Fruit fly (Drosophila melanogaster) whole organism, embryonic: ENCODE results near the gene Hexim.

ENCODE experiments used
- Adf1 ChIP-seq: fragments of 200-800 bp; sonication (Bioruptor generic); IDR thresholded peaks from 2 replicates; pipeline ENCODE4 v1.3.6; 2022; ENCODE audit warnings: missing biosample characterization, missing genetic modification characterization
- B-H1 ChIP-seq: fragments of 200-800 bp; sonication (Bioruptor generic); IDR thresholded peaks from 3 replicates; pipeline ENCODE4 v1.3.6; 2022; ENCODE audit warnings: missing biosample characterization, missing genetic modification characterization
- CG10274 ChIP-seq: fragments of 200-800 bp; sonication (Bioruptor generic); optimal IDR thresholded peaks from 3 replicates; lab custom pipeline; 2017; ENCODE audit warnings: missing biosample characterization, mild to moderate bottlenecking, missing genetic modification characterization
- CG10543 ChIP-seq: fragments of 200-800 bp; sonication (Bioruptor generic); optimal IDR thresholded peaks from 3 replicates; lab custom pipeline; 2017; ENCODE audit warnings: missing biosample characterization, mild to moderate bottlenecking, missing genetic modification characterization, moderate library complexity
- CG13894 ChIP-seq: fragments of 200-800 bp; sonication (Bioruptor generic); optimal IDR thresholded peaks from 3 replicates; lab custom pipeline; 2018; ENCODE audit warnings: missing biosample characterization, mild to moderate bottlenecking, missing genetic modification characterization, moderate library complexity
- CG15011 ChIP-seq: fragments of 200-800 bp; sonication (Bioruptor generic); optimal IDR thresholded peaks from 3 replicates; lab custom pipeline; 2018; ENCODE audit warnings: missing biosample characterization, mild to moderate bottlenecking, missing genetic modification characterization
- CG15479 ChIP-seq: fragments of 200-800 bp; sonication (Bioruptor generic); optimal IDR thresholded peaks from 3 replicates; lab custom pipeline; 2019; ENCODE audit warnings: missing biosample characterization, mild to moderate bottlenecking, missing genetic modification characterization, moderate library complexity
- CG1647 ChIP-seq: fragments of 200-800 bp; sonication (Bioruptor generic); optimal IDR thresholded peaks from 3 replicates; lab custom pipeline; 2016; ENCODE audit warnings: missing biosample characterization, missing genetic modification characterization
- CG17186 ChIP-seq: fragments of 200-800 bp; sonication (Bioruptor generic); optimal IDR thresholded peaks from 3 replicates; lab custom pipeline; 2017; ENCODE audit warnings: missing biosample characterization, missing genetic modification reagents, missing genetic modification characterization
- CG2199 ChIP-seq: fragments of 200-800 bp; sonication (Bioruptor generic); IDR thresholded peaks from 3 replicates; pipeline ENCODE4 v1.3.6; 2022; ENCODE audit warnings: missing biosample characterization, missing genetic modification characterization
- CG2889 ChIP-seq: fragments of 200-800 bp; sonication (Bioruptor generic); IDR thresholded peaks from 3 replicates; pipeline ENCODE4 v1.3.6; 2022; ENCODE audit warnings: missing biosample characterization, missing genetic modification characterization
- CG32767 ChIP-seq: fragments of 200-800 bp; sonication (Bioruptor generic); IDR thresholded peaks from 2 replicates; pipeline ENCODE4 v1.3.6; 2022; ENCODE audit warnings: missing biosample characterization, missing genetic modification characterization
- CG34224 ChIP-seq: fragments of 200-800 bp; sonication (Bioruptor generic); IDR thresholded peaks from 3 replicates; pipeline ENCODE4 v1.3.6; 2022; ENCODE audit warnings: missing biosample characterization, missing genetic modification characterization; ENCODE audit not compliant: partially characterized antibody
- CG4282 ChIP-seq: fragments of 200-800 bp; sonication (Bioruptor generic); optimal IDR thresholded peaks from 2 replicates; lab custom pipeline; 2016; ENCODE audit warnings: missing biosample characterization, missing genetic modification characterization
- CG4404 ChIP-seq: fragments of 200-800 bp; sonication (Bioruptor generic); IDR thresholded peaks from 2 replicates; pipeline ENCODE4 v1.3.6; 2022; ENCODE audit warnings: missing biosample characterization, missing genetic modification characterization
- CG6813 ChIP-seq: fragments of 200-800 bp; sonication (Bioruptor generic); optimal IDR thresholded peaks from 2 replicates; lab custom pipeline; 2017; ENCODE audit warnings: missing biosample characterization, missing genetic modification characterization, mild to moderate bottlenecking, moderate library complexity, missing genetic modification reagents
- CG7745 ChIP-seq: fragments of 200-800 bp; sonication (Bioruptor generic); optimal IDR thresholded peaks from 2 replicates; lab custom pipeline; 2018; ENCODE audit warnings: missing biosample characterization, mild to moderate bottlenecking, missing genetic modification characterization, moderate library complexity
- CG8359 ChIP-seq: fragments of 200-800 bp; sonication (Bioruptor generic); optimal IDR thresholded peaks from 2 replicates; lab custom pipeline; 2017; ENCODE audit warnings: missing biosample characterization, mild to moderate bottlenecking, missing genetic modification characterization, borderline replicate concordance
- CG9876 ChIP-seq: fragments of 200-800 bp; sonication (Bioruptor generic); optimal IDR thresholded peaks from 2 replicates; lab custom pipeline; 2016; ENCODE audit warnings: missing biosample characterization, missing genetic modification characterization
- Deaf1 ChIP-seq: fragments of 200-800 bp; optimal IDR thresholded peaks from 3 replicates; lab custom pipeline; 2019; ENCODE audit warnings: missing biosample characterization, mild to moderate bottlenecking, missing genetic modification characterization, moderate library complexity
- Dp ChIP-seq: fragments of 200-800 bp; sonication (Bioruptor generic); optimal IDR thresholded peaks from 2 replicates; lab custom pipeline; 2018; ENCODE audit warnings: missing biosample characterization, mild to moderate bottlenecking, missing genetic modification characterization, moderate library complexity
- Fer1 ChIP-seq: fragments of 200-800 bp; sonication (Bioruptor generic); optimal IDR thresholded peaks from 2 replicates; lab custom pipeline; 2017; ENCODE audit warnings: missing biosample characterization, mild to moderate bottlenecking, missing genetic modification characterization
- HHEX ChIP-seq: fragments of 200-800 bp; sonication (Bioruptor generic); optimal IDR thresholded peaks from 3 replicates; lab custom pipeline; 2017; ENCODE audit warnings: missing biosample characterization, mild to moderate bottlenecking, missing genetic modification characterization, missing genetic modification reagents
- Med ChIP-seq: fragments of 200-800 bp; sonication (Bioruptor generic); peaks from one replicate; lab custom pipeline; 2016; ENCODE audit warnings: missing biosample characterization, missing genetic modification characterization, mild to moderate bottlenecking, inconsistent platforms, moderate library complexity
- NFAT ChIP-seq: fragments of 200-800 bp; sonication (Bioruptor generic); IDR thresholded peaks from 2 replicates; pipeline ENCODE4 v1.3.6; 2022; ENCODE audit warnings: missing biosample characterization, missing genetic modification characterization
- Nf-YB ChIP-seq: fragments of 200-800 bp; sonication (Bioruptor generic); optimal IDR thresholded peaks from 3 replicates; lab custom pipeline; 2019; ENCODE audit warnings: missing biosample characterization, mild to moderate bottlenecking, missing genetic modification characterization, moderate library complexity
- Nf-YC ChIP-seq: fragments of 200-800 bp; optimal IDR thresholded peaks from 3 replicates; lab custom pipeline; 2019; ENCODE audit warnings: missing biosample characterization, mild to moderate bottlenecking, missing genetic modification characterization, moderate library complexity
- Poxn ChIP-seq: fragments of 200-800 bp; sonication (Bioruptor generic); IDR thresholded peaks from 2 replicates; pipeline ENCODE4 v1.3.6; 2022; ENCODE audit warnings: missing biosample characterization, missing genetic modification characterization
- bowl ChIP-seq: fragments of 200-800 bp; sonication (Bioruptor generic); IDR thresholded peaks from 2 replicates; pipeline ENCODE4 v1.3.6; 2022; ENCODE audit warnings: missing biosample characterization, missing genetic modification characterization
- caup ChIP-seq: fragments of 200-800 bp; sonication (Bioruptor generic); optimal IDR thresholded peaks from 3 replicates; lab custom pipeline; 2017; ENCODE audit warnings: missing biosample characterization, mild to moderate bottlenecking, missing genetic modification characterization, moderate library complexity; ENCODE audit not compliant: severe bottlenecking
- ci ChIP-seq: fragments of 200-800 bp; sonication (Bioruptor generic); IDR thresholded peaks from 3 replicates; pipeline ENCODE4 v1.3.6; 2022; ENCODE audit warnings: missing biosample characterization, missing genetic modification characterization
- crol ChIP-seq: fragments of 200-800 bp; sonication (Bioruptor generic); IDR thresholded peaks from 2 replicates; pipeline ENCODE4 v1.3.6; 2022; ENCODE audit warnings: missing biosample characterization, missing genetic modification characterization
- eve ChIP-seq, 2 experiments: fragments of >200 bp; optimal IDR thresholded peaks; 2 replicates each; lab custom pipeline; 2017; ENCODE audit warnings: missing biosample characterization in 2 of 2, missing genetic modification characterization in 2 of 2
- grn ChIP-seq: fragments of 200-800 bp; sonication (Bioruptor generic); optimal IDR thresholded peaks from 3 replicates; lab custom pipeline; 2017; ENCODE audit warnings: missing biosample characterization, missing genetic modification characterization
- hth ChIP-seq: fragments of >200 bp; optimal IDR thresholded peaks from 2 replicates; lab custom pipeline; 2017; ENCODE audit warnings: inconsistent platforms
- nerfin-2 ChIP-seq: fragments of 200-800 bp; sonication (Bioruptor generic); IDR thresholded peaks from 2 replicates; pipeline ENCODE4 v1.3.6; 2022; ENCODE audit warnings: missing biosample characterization, missing genetic modification characterization; ENCODE audit not compliant: partially characterized antibody
- pan ChIP-seq, 4 experiments: fragments of >200 bp in 3 of 4; fragments of 200-800 bp in 1 of 4; sonication (Bioruptor generic) in 1 of 4; optimal IDR thresholded peaks in 3 of 4; IDR thresholded peaks in 1 of 4; 2 replicates each; pipeline versions ENCODE4 v1.3.6 to Lab custom; 2017 to 2022; ENCODE audit warnings: missing biosample characterization in 2 of 4, missing genetic modification characterization in 2 of 4, mixed read lengths in 1 of 4
- rib ChIP-seq: fragments of 200-800 bp; sonication (Bioruptor generic); IDR thresholded peaks from 2 replicates; pipeline ENCODE4 v1.3.6; 2022; ENCODE audit warnings: missing biosample characterization, missing genetic modification characterization
- run ChIP-seq: fragments of 200-800 bp; sonication (Bioruptor generic); optimal IDR thresholded peaks from 3 replicates; lab custom pipeline; 2018; ENCODE audit warnings: missing biosample characterization, mild to moderate bottlenecking, missing genetic modification characterization
- sens ChIP-seq: fragments of 200-800 bp; sonication (Bioruptor generic); peaks from one replicate; lab custom pipeline; 2016; ENCODE audit warnings: missing biosample characterization, missing genetic modification characterization
- sens-2 ChIP-seq: fragments of 200-800 bp; sonication (Bioruptor generic); IDR thresholded peaks from 2 replicates; pipeline ENCODE4 v1.3.6; 2022; ENCODE audit warnings: missing biosample characterization, missing genetic modification characterization
- seq ChIP-seq: fragments of 200-800 bp; sonication (Bioruptor generic); IDR thresholded peaks from 2 replicates; pipeline ENCODE4 v1.3.6; 2022; ENCODE audit warnings: missing biosample characterization, missing genetic modification characterization
- sima ChIP-seq: fragments of 200-800 bp; sonication (Bioruptor generic); optimal IDR thresholded peaks from 2 replicates; lab custom pipeline; 2016; ENCODE audit warnings: missing biosample characterization, missing genetic modification characterization
- so ChIP-seq: fragments of 200-800 bp; sonication (Bioruptor generic); IDR thresholded peaks from 3 replicates; pipeline ENCODE4 v1.3.6; 2022; ENCODE audit warnings: missing biosample characterization, missing genetic modification characterization
- sr ChIP-seq: fragments of 200-800 bp; sonication (Bioruptor generic); IDR thresholded peaks from 3 replicates; pipeline ENCODE4 v1.3.6; 2022; ENCODE audit warnings: missing biosample characterization, missing genetic modification characterization
- tap ChIP-seq: fragments of 200-800 bp; optimal IDR thresholded peaks from 3 replicates; lab custom pipeline; 2019; ENCODE audit warnings: missing biosample characterization, mild to moderate bottlenecking, missing genetic modification characterization, moderate library complexity
- vvl ChIP-seq: fragments of 200-800 bp; sonication (Bioruptor generic); IDR thresholded peaks from 2 replicates; pipeline ENCODE4 v1.3.6; 2022; ENCODE audit warnings: missing biosample characterization, missing genetic modification characterization
- wek ChIP-seq: fragments of 200-800 bp; sonication (Bioruptor generic); optimal IDR thresholded peaks from 3 replicates; lab custom pipeline; 2018; ENCODE audit warnings: missing biosample characterization, mild to moderate bottlenecking, missing genetic modification characterization, moderate library complexity
- zen2 ChIP-seq: fragments of 200-800 bp; sonication (Bioruptor generic); IDR thresholded peaks from 3 replicates; pipeline ENCODE4 v1.3.6; 2022; ENCODE audit warnings: missing biosample characterization, missing genetic modification characterization; ENCODE audit not compliant: partially characterized antibody

Gene Hexim

DNA sequence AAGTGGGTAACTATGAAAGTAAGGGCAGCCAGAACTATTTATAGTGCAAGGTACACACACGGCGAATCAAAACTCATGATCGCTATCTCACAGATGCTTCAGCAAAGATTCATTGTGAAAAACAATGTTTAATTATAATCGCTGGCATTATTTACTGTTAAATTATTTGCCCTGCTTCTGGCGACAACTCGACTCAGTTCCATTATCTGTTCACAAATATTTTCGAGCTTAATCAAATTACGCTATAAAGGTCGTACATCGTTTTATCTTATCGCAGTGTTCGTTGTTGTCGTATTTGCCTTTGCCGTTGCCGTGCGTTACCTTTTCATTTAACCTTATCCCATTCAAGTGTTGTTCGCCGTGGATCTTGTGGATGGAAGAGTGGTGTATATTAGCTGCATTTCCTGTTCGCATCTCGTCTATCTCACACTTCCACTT, 49.7 kb downstream of the Hexim start (continued):
- TF ChIP-seq Dp (GFP tag; lab: Kevin White, UChicago) = no peak
- no peak for TF ChIP-seq CG13894 (tag; lab: Kevin White, UChicago)
- TF ChIP-seq CG4282 (GFP tag; lab: Kevin White, UChicago) = no peak
- peak; percentile 30 for TF ChIP-seq caup
- TF ChIP-seq wek (GFP tag; lab: Kevin White, UChicago) = peak; percentile 33
- no peak for TF ChIP-seq rib (GFP tag; lab: Robert Waterston, UW)

- peak; percentile 30 for TF ChIP-seq Deaf1
- peak; percentile 17 for TF ChIP-seq HHEX (GFP tag; lab: Kevin White, UChicago)
- no peak for TF ChIP-seq NFAT (GFP tag; lab: Robert Waterston, UW)
- TF ChIP-seq nerfin-2 (GFP tag; lab: Robert Waterston, UW) = no peak
- no peak for TF ChIP-seq CG9876 (GFP tag; lab: Kevin White, UChicago)
- no peak for TF ChIP-seq run
- no peak for TF ChIP-seq CG10274 (GFP tag; lab: Kevin White, UChicago)
- no peak for TF ChIP-seq zen2 (GFP tag; lab: Robert Waterston, UW)
- TF ChIP-seq sens (GFP tag; lab: Kevin White, UChicago) = peak; percentile 33
- no peak for TF ChIP-seq CG32767 (GFP tag; lab: Robert Waterston, UW)
- TF ChIP-seq vvl (GFP tag; lab: Robert Waterston, UW) = 0 out of 2 replicates have a peak, but pooled peaks have one; percentile 33
- no peak for TF ChIP-seq sima (GFP tag; lab: Kevin White, UChicago)
- no peak for TF ChIP-seq CG4404 (GFP tag; lab: Robert Waterston, UW)
- TF ChIP-seq CG1647 (GFP tag; lab: Kevin White, UChicago) = no peak
- no peak for TF ChIP-seq CG15479 (GFP tag; lab: Kevin White, UChicago)
- no peak for TF ChIP-seq pan (optimal IDR thresholded peaks at IDR 0.05; lab: Kevin White, UChicago)
- TF ChIP-seq pan (GFP tag; optimal IDR thresholded peaks at IDR 0.05 in 1 of 2, IDR thresholded peaks at IDR 0.05 in 1 of 2) = no peak
- no peak for TF ChIP-seq CG34224 (GFP tag; lab: Robert Waterston, UW)
- TF ChIP-seq CG2889 (GFP tag; lab: Robert Waterston, UW) = no peak
- TF ChIP-seq CG7745 (tag; lab: Kevin White, UChicago) = no peak
- TF ChIP-seq CG13894 (tag; lab: Kevin White, UChicago) = peak; percentile 50
- TF ChIP-seq Adf1 = no peak
- TF ChIP-seq bowl = no peak
- TF ChIP-seq crol (GFP tag; lab: Robert Waterston, UW) = peak; percentile 68; the same call in 1 of the 2 replicates
- peak; percentile 29 for TF ChIP-seq Med (GFP tag; lab: Kevin White, UChicago)
- TF ChIP-seq eve (GFP tag; optimal IDR thresholded peaks at IDR 0.05; lab: Kevin White, UChicago) = no peak
- peak; percentile 39; the same call in 1 of the 3 replicates for TF ChIP-seq so (GFP tag; lab: Robert Waterston, UW)
- TF ChIP-seq Poxn (GFP tag; lab: Robert Waterston, UW) = no peak
- TF ChIP-seq Nf-YB = peak; percentile 73
- no peak for TF ChIP-seq CG2199
- peak; percentile 41 for TF ChIP-seq sens-2 (GFP tag; lab: Robert Waterston, UW)
- no peak for TF ChIP-seq CG6813 (GFP tag; lab: Kevin White, UChicago)
- no peak for TF ChIP-seq CG8359 (GFP tag; lab: Kevin White, UChicago)
- no peak for TF ChIP-seq hth (lab: Kevin White, UChicago)
- 0 out of 3 replicates have a peak, but pooled peaks have one; percentile 11 for TF ChIP-seq ci (GFP tag; lab: Robert Waterston, UW)
- peak; percentile 93 for TF ChIP-seq sr (GFP tag; lab: Robert Waterston, UW)
- no peak for TF ChIP-seq B-H1 (GFP tag; lab: Robert Waterston, UW)
- TF ChIP-seq Nf-YC = peak; percentile 64
- TF ChIP-seq Fer1 (GFP tag; lab: Kevin White, UChicago) = no peak
- TF ChIP-seq tap (tag; lab: Kevin White, UChicago) = no peak
- TF ChIP-seq CG10543 (GFP tag; lab: Kevin White, UChicago) = no peak
- no peak for TF ChIP-seq CG15011 (GFP tag; lab: Kevin White, UChicago)
- no peak for TF ChIP-seq CG17186 (GFP tag; lab: Kevin White, UChicago)
- no peak for TF ChIP-seq grn (GFP tag; lab: Kevin White, UChicago)
- 0 out of 2 replicates have a peak, but pooled peaks have one; percentile 7 for TF ChIP-seq seq (GFP tag; lab: Robert Waterston, UW)
Observed at dm6 chr3R:14709480-14709984, 50.3 kb downstream of the Hexim start.
